Worm (Caenorhabditis elegans): ENCODE measurements around the gene T09A5.4.

ce11 chrII:7884898-7885297, 38.9 kb downstream of the T09A5.4 start:
- TF ChIP-seq elt-2 (tag; optimal IDR thresholded peaks at IDR 0.05), result no peak
- no peak for TF ChIP-seq pha-4 (tag; optimal IDR thresholded peaks at IDR 0.05)
- TF ChIP-seq unc-55 (GFP tag; optimal IDR thresholded peaks at IDR 0.05), result no peak
- TF ChIP-seq C08G9.2 (tag; optimal IDR thresholded peaks at IDR 0.05), result no peak
- no peak for TF ChIP-seq nhr-11 (tag; optimal IDR thresholded peaks at IDR 0.05)
- TF ChIP-seq gmeb-2 (tag; optimal IDR thresholded peaks at IDR 0.05), result no peak
- TF ChIP-seq pag-3 (tag; optimal IDR thresholded peaks at IDR 0.05; ENCODE audit: borderline replicate concordance), result no peak
- no peak for TF ChIP-seq odd-2 (tag; optimal IDR thresholded peaks at IDR 0.05)
- TF ChIP-seq ztf-16 (tag; optimal IDR thresholded peaks at IDR 0.05), result no peak
